Fruit fly (Drosophila melanogaster) whole organism, embryonic: Measurements from ENCODE around the gene MtnE.

Source experiments
- Atf3 ChIP-seq: fragments of 200-800 bp; sonication (Bioruptor generic); optimal IDR thresholded peaks from 3 replicates; lab custom pipeline; 2016; ENCODE audit warnings: missing biosample characterization, missing genetic modification characterization
- Atf6 ChIP-seq: fragments of 200-800 bp; sonication (Bioruptor generic); IDR thresholded peaks from 2 replicates; pipeline ENCODE4 v1.3.6; 2022; ENCODE audit warnings: missing biosample characterization, missing genetic modification characterization
- B-H2 ChIP-seq: fragments of 200-800 bp; sonication (Bioruptor generic); optimal IDR thresholded peaks from 2 replicates; lab custom pipeline; 2018; ENCODE audit warnings: missing biosample characterization, mild to moderate bottlenecking, missing genetic modification characterization
- CG10147 ChIP-seq: fragments of 200-800 bp; sonication (Bioruptor generic); optimal IDR thresholded peaks from 2 replicates; lab custom pipeline; 2019; ENCODE audit warnings: missing biosample characterization, mild to moderate bottlenecking, missing genetic modification characterization, moderate library complexity
- CG10979 ChIP-seq: fragments of 200-800 bp; sonication (Bioruptor generic); optimal IDR thresholded peaks from 2 replicates; lab custom pipeline; 2018; ENCODE audit warnings: missing biosample characterization, mild to moderate bottlenecking, missing genetic modification characterization, moderate library complexity
- CG11247 ChIP-seq: fragments of 200-800 bp; sonication (Bioruptor generic); IDR thresholded peaks from 2 replicates; pipeline ENCODE4 v1.3.6; 2022; ENCODE audit warnings: missing biosample characterization, missing genetic modification characterization
- CG11398 ChIP-seq: fragments of 200-800 bp; sonication (Bioruptor generic); optimal IDR thresholded peaks from 2 replicates; lab custom pipeline; 2016; ENCODE audit warnings: missing biosample characterization, missing genetic modification characterization
- CG12659 ChIP-seq: fragments of 200-800 bp; sonication (Bioruptor generic); optimal IDR thresholded peaks from 3 replicates; lab custom pipeline; 2017; ENCODE audit warnings: mild to moderate bottlenecking, missing biosample characterization, missing genetic modification reagents, missing genetic modification characterization
- CG12744 ChIP-seq: fragments of 200-800 bp; sonication (Bioruptor generic); optimal IDR thresholded peaks from 2 replicates; lab custom pipeline; 2016; ENCODE audit warnings: missing biosample characterization, missing genetic modification characterization
- CG12942 ChIP-seq: fragments of 200-800 bp; sonication (Bioruptor generic); optimal IDR thresholded peaks from 3 replicates; lab custom pipeline; 2016; ENCODE audit warnings: missing biosample characterization, missing genetic modification characterization
- CG13123 ChIP-seq: fragments of 200-800 bp; sonication (Bioruptor generic); optimal IDR thresholded peaks from 2 replicates; lab custom pipeline; 2016; ENCODE audit warnings: missing biosample characterization, missing genetic modification characterization
- CG14667 ChIP-seq: fragments of 200-800 bp; sonication (Bioruptor generic); IDR thresholded peaks from 2 replicates; pipeline ENCODE4 v1.3.6; 2022; ENCODE audit warnings: missing biosample characterization, missing genetic modification characterization
- CG17385 ChIP-seq: fragments of 200-800 bp; sonication (Bioruptor generic); optimal IDR thresholded peaks from 3 replicates; lab custom pipeline; 2018; ENCODE audit warnings: missing biosample characterization, mild to moderate bottlenecking, missing genetic modification characterization
- CG3407 ChIP-seq: fragments of 200-800 bp; sonication (Bioruptor generic); optimal IDR thresholded peaks from 2 replicates; lab custom pipeline; 2018; ENCODE audit warnings: missing biosample characterization, mild to moderate bottlenecking, missing genetic modification characterization
- CG42726 ChIP-seq: fragments of 200-800 bp; sonication (Bioruptor generic); IDR thresholded peaks from 2 replicates; pipeline ENCODE4 v1.3.6; 2022; ENCODE audit warnings: missing biosample characterization, missing genetic modification characterization; ENCODE audit not compliant: partially characterized antibody
- CG4730 ChIP-seq: fragments of 200-800 bp; sonication (Bioruptor generic); IDR thresholded peaks from 2 replicates; pipeline ENCODE4 v1.3.6; 2022; ENCODE audit warnings: missing biosample characterization, missing genetic modification characterization
- CG7963 ChIP-seq: fragments of 200-800 bp; sonication (Bioruptor generic); IDR thresholded peaks from 3 replicates; pipeline ENCODE4 v1.3.6; 2022; ENCODE audit warnings: missing biosample characterization, missing genetic modification characterization; ENCODE audit not compliant: partially characterized antibody
- CG8765 ChIP-seq: fragments of 200-800 bp; sonication (Bioruptor generic); IDR thresholded peaks from 2 replicates; pipeline ENCODE4 v1.3.6; 2022; ENCODE audit warnings: missing biosample characterization, missing genetic modification characterization
- CG8944 ChIP-seq: fragments of 200-800 bp; sonication (Bioruptor generic); optimal IDR thresholded peaks from 3 replicates; lab custom pipeline; 2016; ENCODE audit warnings: missing biosample characterization, missing genetic modification characterization
- CG9932 ChIP-seq: fragments of 200-800 bp; sonication (Bioruptor generic); IDR thresholded peaks from 2 replicates; pipeline ENCODE4 v1.3.6; 2022; ENCODE audit warnings: missing biosample characterization, missing genetic modification characterization
- D ChIP-seq, 2 experiments: fragments of 200-800 bp in 1 of 2; fragments of >200 bp in 1 of 2; sonication (Bioruptor generic) in 1 of 2; optimal IDR thresholded peaks; 2 replicates in 1 of 2; 3 replicates in 1 of 2; lab custom pipeline; 2017; ENCODE audit warnings: mild to moderate bottlenecking in 1 of 2, missing biosample characterization in 1 of 2, missing genetic modification characterization in 1 of 2, missing genetic modification reagents in 1 of 2
- Dbx ChIP-seq: fragments of 200-800 bp; sonication (Bioruptor generic); IDR thresholded peaks from 3 replicates; pipeline ENCODE4 v1.3.6; 2022; ENCODE audit warnings: missing biosample characterization, missing genetic modification characterization
- Doc3 ChIP-seq: fragments of 200-800 bp; sonication (Bioruptor generic); IDR thresholded peaks from 3 replicates; pipeline ENCODE4 v1.3.6; 2022; ENCODE audit warnings: missing biosample characterization, missing genetic modification characterization; ENCODE audit not compliant: partially characterized antibody
- MTF-1 ChIP-seq: fragments of 200-800 bp; sonication (Bioruptor generic); optimal IDR thresholded peaks from 2 replicates; lab custom pipeline; 2018; ENCODE audit warnings: missing biosample characterization, mild to moderate bottlenecking, missing genetic modification characterization, borderline replicate concordance
- Myb ChIP-seq: fragments of 200-800 bp; sonication (Bioruptor generic); optimal IDR thresholded peaks from 2 replicates; lab custom pipeline; 2016; ENCODE audit warnings: missing biosample characterization, missing genetic modification characterization
- NC2β ChIP-seq: fragments of 200-800 bp; sonication (Bioruptor generic); optimal IDR thresholded peaks from 2 replicates; lab custom pipeline; 2016; ENCODE audit warnings: missing biosample characterization, missing genetic modification characterization
- NFAT ChIP-seq: fragments of 200-800 bp; sonication (Bioruptor generic); IDR thresholded peaks from 2 replicates; pipeline ENCODE4 v1.3.6; 2022; ENCODE audit warnings: missing biosample characterization, missing genetic modification characterization
- NfI ChIP-seq: fragments of 200-800 bp; sonication (Bioruptor generic); optimal IDR thresholded peaks from 3 replicates; lab custom pipeline; 2018; ENCODE audit warnings: missing biosample characterization, mild to moderate bottlenecking, missing genetic modification characterization, moderate library complexity
- Pdp1 ChIP-seq, 2 experiments: fragments of 200-800 bp; sonication (Bioruptor generic); optimal IDR thresholded peaks; 3 replicates each; lab custom pipeline; 2016; ENCODE audit warnings: missing biosample characterization in 2 of 2, missing genetic modification characterization in 2 of 2, mild to moderate bottlenecking in 1 of 2, moderate library complexity in 1 of 2
- Sry-β ChIP-seq: fragments of 200-800 bp; sonication (Bioruptor generic); optimal IDR thresholded peaks from 2 replicates; lab custom pipeline; 2018; ENCODE audit warnings: missing biosample characterization, mild to moderate bottlenecking, missing genetic modification characterization, moderate library complexity
- az2 ChIP-seq: fragments of 200-800 bp; sonication (Bioruptor generic); optimal IDR thresholded peaks from 3 replicates; lab custom pipeline; 2016; ENCODE audit warnings: missing biosample characterization, missing genetic modification characterization
- bcd ChIP-seq: fragments of 200-800 bp; sonication (Bioruptor generic); optimal IDR thresholded peaks from 2 replicates; lab custom pipeline; 2017; ENCODE audit warnings: missing biosample characterization, mild to moderate bottlenecking, missing genetic modification characterization
- cas ChIP-seq: fragments of 200-800 bp; sonication (Bioruptor generic); IDR thresholded peaks from 2 replicates; pipeline ENCODE4 v1.3.6; 2022; ENCODE audit warnings: missing biosample characterization, missing genetic modification characterization
- dmrt11E ChIP-seq: fragments of 200-800 bp; sonication (Bioruptor generic); optimal IDR thresholded peaks from 3 replicates; lab custom pipeline; 2018; ENCODE audit warnings: missing biosample characterization, mild to moderate bottlenecking, missing genetic modification characterization, moderate library complexity
- eyg ChIP-seq: fragments of 200-800 bp; sonication (Bioruptor generic); optimal IDR thresholded peaks from 3 replicates; lab custom pipeline; 2016; ENCODE audit warnings: missing biosample characterization, missing genetic modification characterization
- gfzf ChIP-seq: fragments of 200-800 bp; sonication (Bioruptor generic); optimal IDR thresholded peaks from 2 replicates; lab custom pipeline; 2016; ENCODE audit warnings: missing biosample characterization, mild to moderate bottlenecking, missing genetic modification characterization, moderate library complexity
- ken ChIP-seq: fragments of 200-800 bp; sonication (Bioruptor generic); IDR thresholded peaks from 3 replicates; pipeline ENCODE4 v1.3.6; 2022; ENCODE audit warnings: missing biosample characterization, missing genetic modification characterization
- lilli ChIP-seq: fragments of 200-800 bp; sonication (Bioruptor generic); optimal IDR thresholded peaks from 3 replicates; lab custom pipeline; 2016; ENCODE audit warnings: missing biosample characterization, missing genetic modification characterization
- maf-S ChIP-seq: fragments of 200-800 bp; sonication (Bioruptor generic); optimal IDR thresholded peaks from 2 replicates; lab custom pipeline; 2016; ENCODE audit warnings: missing biosample characterization, missing genetic modification characterization
- nerfin-2 ChIP-seq: fragments of 200-800 bp; sonication (Bioruptor generic); IDR thresholded peaks from 2 replicates; pipeline ENCODE4 v1.3.6; 2022; ENCODE audit warnings: missing biosample characterization, missing genetic modification characterization; ENCODE audit not compliant: partially characterized antibody
- nom ChIP-seq: fragments of 200-800 bp; sonication (Bioruptor generic); optimal IDR thresholded peaks from 2 replicates; lab custom pipeline; 2017; ENCODE audit warnings: missing biosample characterization, missing genetic modification characterization, mild to moderate bottlenecking, moderate library complexity, missing genetic modification reagents
- org-1 ChIP-seq: fragments of 200-800 bp; sonication (Bioruptor generic); optimal IDR thresholded peaks from 2 replicates; lab custom pipeline; 2017; ENCODE audit warnings: missing biosample characterization, missing genetic modification characterization
- p53 ChIP-seq: fragments of 200-800 bp; sonication (Bioruptor generic); optimal IDR thresholded peaks from 2 replicates; lab custom pipeline; 2016; ENCODE audit warnings: missing biosample characterization, missing genetic modification characterization
- psq ChIP-seq: fragments of 200-800 bp; sonication (Bioruptor generic); optimal IDR thresholded peaks from 2 replicates; lab custom pipeline; 2017; ENCODE audit warnings: missing biosample characterization, missing genetic modification characterization
- sim ChIP-seq: fragments of 200-800 bp; sonication (Bioruptor generic); IDR thresholded peaks from 2 replicates; pipeline ENCODE4 v1.3.6; 2022; ENCODE audit warnings: missing biosample characterization, missing genetic modification characterization
- ssp ChIP-seq: fragments of 200-800 bp; sonication (Bioruptor generic); IDR thresholded peaks from 2 replicates; pipeline ENCODE4 v1.3.6; 2022; ENCODE audit warnings: missing biosample characterization, missing genetic modification characterization
- ttk ChIP-seq: fragments of 200-800 bp; sonication (Bioruptor generic); IDR thresholded peaks from 2 replicates; pipeline ENCODE4 v2.1.2; 2022; ENCODE audit warnings: missing biosample characterization, missing genetic modification characterization
- zf30C ChIP-seq: fragments of 200-800 bp; sonication (Bioruptor generic); optimal IDR thresholded peaks from 3 replicates; lab custom pipeline; 2018; ENCODE audit warnings: missing biosample characterization, mild to moderate bottlenecking, missing genetic modification characterization

MtnE gene

DNA sequence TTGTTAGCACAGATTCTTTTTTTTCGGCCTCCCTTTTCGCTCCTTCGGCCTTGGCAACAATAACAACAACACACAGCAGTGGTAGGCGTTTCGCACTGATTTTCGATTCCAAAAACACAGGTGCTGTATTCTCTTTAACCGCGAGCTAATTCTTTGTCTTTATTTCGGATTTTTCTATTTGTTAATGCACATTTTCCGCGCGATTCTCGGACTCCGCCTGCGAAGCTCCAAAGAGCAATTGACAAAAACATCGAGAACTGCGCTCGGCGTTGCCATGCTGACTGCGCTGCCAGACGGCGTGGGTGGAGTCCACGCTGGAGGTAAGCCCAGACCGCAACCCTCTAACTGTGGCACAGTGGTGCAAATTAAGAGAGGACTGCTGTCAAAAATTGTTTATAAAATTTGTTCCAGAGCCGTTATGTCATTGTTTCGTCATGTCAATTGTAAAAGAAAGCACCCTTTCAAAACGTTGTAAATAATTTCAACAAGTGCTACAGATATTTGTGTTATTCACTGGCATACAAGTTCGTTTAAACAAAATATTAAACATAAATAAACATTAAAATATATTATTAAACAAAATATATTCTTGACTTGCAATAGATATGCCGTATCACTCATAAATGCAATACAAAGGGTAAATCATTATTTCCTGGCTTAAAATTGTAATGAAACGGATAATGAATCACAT is 23.1 kb upstream of the MtnE start, which contains the start of the genes DPCoAC and CG5180 (continued):
- TF ChIP-seq NfI (GFP tag; lab: Kevin White, UChicago) (peak; percentile 72), CG12942 (GFP tag; lab: Kevin White, UChicago) (peak; percentile 45), zf30C (peak; percentile 7), CG8765 (GFP tag; lab: Robert Waterston, UW) (no peak; the same call in 1 of the 2 replicates), psq (GFP tag; lab: Kevin White, UChicago) (peak; percentile 36), CG9932 (GFP tag; lab: Robert Waterston, UW) (peak; percentile 91), lilli (GFP tag; lab: Kevin White, UChicago) (peak; percentile 77), maf-S (GFP tag; lab: Kevin White, UChicago) (peak; percentile 62), CG10147 (GFP tag; lab: Kevin White, UChicago) (peak; percentile 38), CG3407 (GFP tag; lab: Kevin White, UChicago) (no peak), CG8944 (GFP tag; lab: Kevin White, UChicago) (peak; percentile 81), CG12744 (no peak), D (optimal IDR thresholded peaks at IDR 0.05; lab: Kevin White, UChicago) (peak; percentile 0), D (GFP tag; optimal IDR thresholded peaks at IDR 0.05; lab: Kevin White, UChicago) (peak; percentile 40), Atf3 (peak; percentile 14), gfzf (GFP tag; lab: Kevin White, UChicago) (peak; percentile 47), cas (GFP tag; lab: Robert Waterston, UW) (peak; percentile 44; the same call in 1 of the 2 replicates), Pdp1 (GFP tag; optimal IDR thresholded peaks at IDR 0.05; lab: Kevin White, UChicago) (peak; percentile 58 to 59), dmrt11E (tag; lab: Kevin White, UChicago) (peak; percentile 22), CG11247 (GFP tag; lab: Robert Waterston, UW) (peak; percentile 83), CG11398 (peak; percentile 7), CG10979 (peak; percentile 38), CG4730 (peak; percentile 56; the same call in 1 of the 2 replicates), ttk (GFP tag; lab: Robert Waterston, UW) (peak; percentile 24; the same call in 1 of the 2 replicates), CG42726 (GFP tag; lab: Robert Waterston, UW) (peak; percentile 56; the same call in 1 of the 2 replicates), NFAT (peak; percentile 92), CG14667 (GFP tag; lab: Robert Waterston, UW) (peak; percentile 53; the same call in 1 of the 2 replicates), Atf6 (GFP tag; lab: Robert Waterston, UW) (peak; percentile 32; the same call in 1 of the 2 replicates), Doc3 (GFP tag; lab: Robert Waterston, UW) (no peak), p53 (GFP tag; lab: Kevin White, UChicago) (peak; percentile 6), Myb (GFP tag; lab: Kevin White, UChicago) (peak; percentile 73), NC2β (GFP tag; lab: Kevin White, UChicago) (peak; percentile 30), Dbx (GFP tag; lab: Robert Waterston, UW) (peak; percentile 85), eyg (GFP tag; lab: Kevin White, UChicago) (peak; percentile 10), nerfin-2 (GFP tag; lab: Robert Waterston, UW) (peak; percentile 61), bcd (GFP tag; lab: Kevin White, UChicago) (peak; percentile 56), org-1 (no peak), ken (GFP tag; lab: Robert Waterston, UW) (peak; percentile 75), Sry-β (GFP tag; lab: Kevin White, UChicago) (peak; percentile 12), MTF-1 (peak; percentile 42), CG13123 (peak; percentile 51), CG7963 (GFP tag; lab: Robert Waterston, UW) (peak; percentile 71; the same call in 2 of the 3 replicates), nom (peak; percentile 48), CG12659 (GFP tag; lab: Kevin White, UChicago) (peak; percentile 78), CG17385 (GFP tag; lab: Kevin White, UChicago) (peak; percentile 33), sim (no peak), B-H2 (GFP tag; lab: Kevin White, UChicago) (peak; percentile 54), az2 (GFP tag; lab: Kevin White, UChicago) (peak; percentile 41), ssp (peak; percentile 51)
